Worm (Caenorhabditis elegans): ENCODE results near the gene C50E3.7.

Gene C50E3.7

DNA sequence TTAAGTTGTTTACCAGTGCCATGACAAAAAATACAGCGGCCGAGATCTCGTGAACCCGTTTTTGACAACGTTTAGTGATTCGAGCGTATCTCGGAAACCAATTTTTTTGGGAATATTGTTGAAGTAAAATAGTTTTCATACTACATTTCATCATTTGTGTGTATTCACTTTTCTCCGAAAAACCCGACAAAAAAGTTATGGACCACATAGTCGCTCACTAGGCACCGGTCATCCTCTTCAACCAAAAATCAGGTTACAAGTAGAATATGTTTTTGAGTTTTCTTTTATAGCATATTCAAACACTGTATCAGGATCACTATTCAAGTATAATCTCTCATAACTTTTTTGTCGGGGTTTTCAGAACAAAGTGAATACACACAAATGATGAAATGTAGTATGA is 43.5 kb upstream of the C50E3.7 start:
- TF ChIP-seq alr-1 (tag; optimal IDR thresholded peaks at IDR 0.05), result no peak
- no peak for TF ChIP-seq F13H6.1 (tag; optimal IDR thresholded peaks at IDR 0.05)
- TF ChIP-seq mdl-1 (tag; optimal IDR thresholded peaks at IDR 0.05), result no peak
- TF ChIP-seq zag-1 (tag; optimal IDR thresholded peaks at IDR 0.05), result no peak
- no peak for TF ChIP-seq nhr-77 (tag; optimal IDR thresholded peaks at IDR 0.05)
- TF ChIP-seq nhr-23 (tag; optimal IDR thresholded peaks at IDR 0.05), result no peak

DNA sequence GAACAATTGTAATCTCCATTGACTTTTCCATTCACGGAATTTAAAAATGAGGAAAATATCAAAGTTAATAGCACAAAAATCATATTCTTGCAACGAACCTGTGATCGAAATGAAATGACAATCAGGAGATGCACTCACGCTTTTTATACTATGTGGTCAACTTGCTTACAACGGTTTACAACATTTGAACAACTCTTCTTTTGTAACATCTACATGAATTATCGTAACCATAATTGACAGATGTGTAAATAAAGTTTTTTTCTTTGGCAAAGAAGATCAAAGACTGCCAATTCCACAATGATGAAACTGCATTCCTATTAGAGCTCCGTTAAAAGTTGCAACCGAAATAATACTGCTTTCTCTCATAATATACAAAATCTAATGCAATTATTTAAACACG is 41.6 kb upstream of the C50E3.7 start, which contains the start of gene F07C4.10:
F07C4.10 (minus strand) TSS at position 101 of the 400 bp plus-strand sequence.
- no peak for TF ChIP-seq nhr-21 (tag; optimal IDR thresholded peaks at IDR 0.05)
- no peak for TF ChIP-seq lsy-2 (tag; optimal IDR thresholded peaks at IDR 0.05)
- TF ChIP-seq elt-1 (tag; optimal IDR thresholded peaks at IDR 0.05), result no peak
- no peak for TF ChIP-seq nhr-6 (tag; optimal IDR thresholded peaks at IDR 0.05)
- no peak for TF ChIP-seq egl-27 (tag; optimal IDR thresholded peaks at IDR 0.05)
- no peak for TF ChIP-seq nhr-77 (tag; optimal IDR thresholded peaks at IDR 0.05)
- TF ChIP-seq crh-2 (tag; optimal IDR thresholded peaks at IDR 0.05), result no peak
- TF ChIP-seq sma-3 (GFP tag; optimal IDR thresholded peaks at IDR 0.05), result no peak
- no peak for TF ChIP-seq ama-1 (optimal IDR thresholded peaks at IDR 0.05)
- no peak for TF ChIP-seq ztf-1 (GFP tag; conservative IDR thresholded peaks at IDR 0.05)
- no peak for TF ChIP-seq nhr-23 (tag; optimal IDR thresholded peaks at IDR 0.05)
- no peak for TF ChIP-seq R02D3.7 (tag; optimal IDR thresholded peaks at IDR 0.05)
- no peak for TF ChIP-seq lin-11 (tag; optimal IDR thresholded peaks at IDR 0.05)
- TF ChIP-seq unc-39 (tag; optimal IDR thresholded peaks at IDR 0.05), result no peak
- TF ChIP-seq elt-3 (tag; optimal IDR thresholded peaks at IDR 0.05), result no peak
- no peak for TF ChIP-seq sem-4 (tag; optimal IDR thresholded peaks at IDR 0.05)
- TF ChIP-seq nhr-25 (tag; optimal IDR thresholded peaks at IDR 0.05), result no peak
- TF ChIP-seq nhr-129 (tag; optimal IDR thresholded peaks at IDR 0.05), result no peak

DNA sequence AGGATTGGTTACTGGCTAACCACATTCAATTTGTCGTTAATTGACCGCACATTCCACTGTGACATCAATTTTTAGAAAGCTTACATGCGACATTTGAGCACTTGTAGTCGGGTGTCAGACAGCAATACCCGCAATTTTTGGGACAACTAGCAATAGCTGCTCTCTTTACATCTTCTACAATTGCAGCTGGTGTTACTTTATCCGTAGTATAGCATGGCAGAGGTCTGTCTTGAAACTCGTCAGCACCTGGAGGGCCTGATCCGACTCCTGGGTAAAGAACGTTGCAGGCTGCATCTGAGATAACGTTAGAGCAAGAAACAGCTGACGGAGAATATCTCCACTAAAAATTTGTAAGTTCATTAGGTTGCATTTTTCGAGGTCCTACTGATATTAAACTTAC is 41.2 kb upstream of the C50E3.7 start:
- TF ChIP-seq elt-3 (tag; optimal IDR thresholded peaks at IDR 0.05) (no peak), nhr-21 (tag; optimal IDR thresholded peaks at IDR 0.05) (no peak), ztf-1 (GFP tag; conservative IDR thresholded peaks at IDR 0.05) (no peak), nhr-77 (tag; optimal IDR thresholded peaks at IDR 0.05) (no peak), skn-1 (tag; optimal IDR thresholded peaks at IDR 0.05) (no peak), unc-55 (GFP tag; optimal IDR thresholded peaks at IDR 0.05) (no peak), aly-2 (tag; optimal IDR thresholded peaks at IDR 0.05) (no peak), Y55F3AM.14 (GFP tag; optimal IDR thresholded peaks at IDR 0.05) (no peak), egl-27 (tag; optimal IDR thresholded peaks at IDR 0.05) (no peak), sma-9 (GFP tag; optimal IDR thresholded peaks at IDR 0.05) (no peak), sma-9 (tag; optimal IDR thresholded peaks at IDR 0.05) (no peak), ztf-4 (tag; optimal IDR thresholded peaks at IDR 0.05) (no peak), ceh-82 (tag; optimal IDR thresholded peaks at IDR 0.05) (no peak), ztf-11 (tag; optimal IDR thresholded peaks at IDR 0.05) (no peak), nhr-23 (tag; optimal IDR thresholded peaks at IDR 0.05) (no peak), F13H6.1 (tag; optimal IDR thresholded peaks at IDR 0.05) (no peak), mbf-1 (tag; optimal IDR thresholded peaks at IDR 0.05) (no peak), nhr-25 (tag; optimal IDR thresholded peaks at IDR 0.05) (no peak), dmd-4 (tag; optimal IDR thresholded peaks at IDR 0.05) (no peak)

DNA sequence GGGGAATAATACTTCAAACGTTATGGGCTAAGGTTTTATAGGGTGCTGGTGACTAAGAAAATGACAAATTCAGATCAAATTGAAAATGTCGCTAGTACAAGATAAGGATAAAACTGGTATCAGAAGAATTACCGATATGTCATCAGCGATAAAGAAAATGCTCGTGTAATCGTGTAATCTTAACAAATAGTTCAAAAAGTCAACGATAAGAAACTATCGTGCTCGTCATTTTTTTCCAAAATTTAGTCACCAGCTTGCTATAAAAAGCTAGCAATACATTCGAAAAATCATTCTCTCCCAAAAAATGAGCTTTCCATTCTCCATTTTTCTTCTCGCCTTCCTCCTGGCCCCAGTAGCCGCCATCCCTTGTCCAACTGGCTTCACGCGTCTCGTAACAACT is 39.6 kb upstream of the C50E3.7 start, which contains the start of gene clec-45:
clec-45 (plus strand) TSS at position 301 of the 400 bp plus-strand sequence.
- no peak for TF ChIP-seq elt-3 (tag; optimal IDR thresholded peaks at IDR 0.05)
- no peak for TF ChIP-seq lin-11 (tag; optimal IDR thresholded peaks at IDR 0.05)
- TF ChIP-seq crh-2 (tag; optimal IDR thresholded peaks at IDR 0.05), result no peak
- TF ChIP-seq nhr-23 (tag; optimal IDR thresholded peaks at IDR 0.05), result no peak
- TF ChIP-seq nhr-25 (tag; optimal IDR thresholded peaks at IDR 0.05), result no peak
- no peak for TF ChIP-seq lin-39 (tag; optimal IDR thresholded peaks at IDR 0.05)

DNA sequence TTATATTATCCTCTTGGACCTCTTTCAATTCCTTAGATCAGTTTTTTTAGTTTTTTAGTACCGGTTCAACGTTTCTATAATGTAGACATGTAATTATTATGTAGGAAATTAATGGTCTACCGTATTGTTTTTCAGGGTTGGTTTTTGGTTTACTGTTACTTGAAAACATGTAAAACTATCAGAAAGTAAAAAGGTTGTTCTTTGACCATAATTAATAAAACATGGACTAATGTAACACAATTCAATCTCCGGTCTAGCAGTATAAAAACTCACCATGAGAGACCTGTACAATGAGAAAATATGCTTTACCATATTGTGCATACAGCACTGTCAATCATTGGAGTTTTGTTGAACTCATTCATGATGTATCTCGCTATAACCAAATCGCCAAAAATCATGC is 37.3 kb upstream of the C50E3.7 start, which contains the start of gene srd-29:
srd-29 (plus strand) TSS at position 301 of the 400 bp plus-strand sequence.
- no peak for TF ChIP-seq nhr-237 (tag; optimal IDR thresholded peaks at IDR 0.05)
- TF ChIP-seq sem-4 (tag; optimal IDR thresholded peaks at IDR 0.05), result no peak
- no peak for TF ChIP-seq peb-1 (tag; optimal IDR thresholded peaks at IDR 0.05)
- TF ChIP-seq unc-39 (tag; optimal IDR thresholded peaks at IDR 0.05), result no peak
- no peak for TF ChIP-seq dmd-4 (tag; optimal IDR thresholded peaks at IDR 0.05)
- TF ChIP-seq ztf-4 (tag; optimal IDR thresholded peaks at IDR 0.05), result no peak
- no peak for TF ChIP-seq mdl-1 (tag; optimal IDR thresholded peaks at IDR 0.05)
